Fruit fly (Drosophila melanogaster): ENCODE results near the gene Kmn1.

DNA sequence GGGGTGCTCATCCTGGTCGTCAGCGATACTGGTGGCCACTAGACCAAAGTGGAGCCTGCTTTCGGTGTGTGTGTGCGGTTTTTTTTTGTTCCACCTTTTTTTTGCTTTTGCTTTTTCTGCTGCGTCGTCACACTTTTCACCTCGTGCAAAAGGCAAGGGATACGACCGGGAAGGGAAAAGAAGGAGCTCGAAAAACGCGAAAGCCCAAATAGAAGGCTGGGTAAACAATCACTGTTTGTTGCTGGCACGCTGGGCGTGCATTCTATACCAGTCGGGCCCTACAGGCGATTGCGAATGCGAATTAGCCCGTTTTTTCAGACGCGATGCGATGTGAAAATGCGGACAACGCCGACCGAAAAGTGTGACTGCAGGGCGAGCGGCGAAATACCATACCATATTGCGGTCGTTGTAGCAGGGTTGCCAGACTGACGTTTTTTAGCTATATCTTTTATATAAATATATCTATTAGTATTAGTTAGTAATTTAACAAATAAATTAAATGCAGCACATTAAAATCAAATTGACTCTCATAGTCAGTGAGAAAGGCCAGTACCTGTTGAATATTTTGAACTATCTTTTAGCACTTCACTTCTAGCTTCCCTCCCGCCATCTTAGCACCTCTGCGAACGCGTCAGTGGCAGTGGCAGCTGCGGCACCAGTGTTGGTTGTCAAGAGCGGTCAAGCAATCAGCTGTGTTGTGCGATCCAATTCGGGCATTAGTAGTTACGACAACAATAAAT lies 2.1 kb downstream of the Kmn1 start, which contains the start of the genes Polr2A and CG11699:
- no peak for TF ChIP-seq Hr96 (GFP tag; optimal IDR thresholded peaks at IDR 0.05)
- no peak for TF ChIP-seq kay (GFP tag; ENCODE audit: borderline replicate concordance)
- TF ChIP-seq bab1 (GFP tag; optimal IDR thresholded peaks at IDR 0.05) = peak; percentile 78
- TF ChIP-seq CG5204 (GFP tag; optimal IDR thresholded peaks at IDR 0.05) = no peak
- TF ChIP-seq tj (GFP tag; optimal IDR thresholded peaks at IDR 0.05) = peak; percentile 95
- TF ChIP-seq CG7045 (GFP tag; optimal IDR thresholded peaks at IDR 0.05) = no peak
- no peak for TF ChIP-seq cnc (optimal IDR thresholded peaks at IDR 0.05)
- no peak for TF ChIP-seq CG12768 (GFP tag; optimal IDR thresholded peaks at IDR 0.05)
- peak; percentile 50 for TF ChIP-seq CG1620 (GFP tag; optimal IDR thresholded peaks at IDR 0.05)
